Fruit fly (Drosophila melanogaster) whole organism, prepupa: ENCODE results near the gene CG13003.

Experiments used
- Blimp-1 ChIP-seq: fragments of 200-800 bp; sonication (Bioruptor generic); optimal IDR thresholded peaks from 3 replicates; lab custom pipeline; 2017; ENCODE audit warnings: missing biosample characterization, missing genetic modification characterization, mild to moderate bottlenecking, moderate library complexity, missing genetic modification reagents
- CG10631 ChIP-seq: fragments of 200-800 bp; sonication (Bioruptor generic); optimal IDR thresholded peaks from 2 replicates; lab custom pipeline; 2016; ENCODE audit warnings: missing biosample characterization, missing genetic modification characterization
- CG10669 ChIP-seq: fragments of 200-800 bp; sonication (Bioruptor generic); optimal IDR thresholded peaks from 3 replicates; lab custom pipeline; 2018; ENCODE audit warnings: missing biosample characterization, mild to moderate bottlenecking, missing genetic modification characterization, moderate library complexity
- CG11762 ChIP-seq: fragments of 200-800 bp; sonication (Bioruptor generic); optimal IDR thresholded peaks from 3 replicates; lab custom pipeline; 2016; ENCODE audit warnings: missing biosample characterization, missing genetic modification characterization; ENCODE audit not compliant: insufficient read depth
- CG15336 ChIP-seq: fragments of 200-800 bp; sonication (Bioruptor generic); IDR thresholded peaks from 2 replicates; pipeline ENCODE4 v1.3.6; 2022; ENCODE audit warnings: missing biosample characterization, missing genetic modification characterization
- CG1621 ChIP-seq: fragments of 200-800 bp; sonication (Bioruptor generic); optimal IDR thresholded peaks from 3 replicates; lab custom pipeline; 2018; ENCODE audit warnings: missing biosample characterization, mild to moderate bottlenecking, missing genetic modification characterization
- CG16779 ChIP-seq: fragments of 200-800 bp; sonication (Bioruptor generic); optimal IDR thresholded peaks from 3 replicates; lab custom pipeline; 2017; ENCODE audit warnings: missing biosample characterization, mild to moderate bottlenecking, missing genetic modification characterization
- CG3032 ChIP-seq: fragments of 200-800 bp; optimal IDR thresholded peaks from 2 replicates; lab custom pipeline; 2019; ENCODE audit warnings: missing biosample characterization, mild to moderate bottlenecking, missing genetic modification characterization, moderate library complexity
- CG31627 ChIP-seq: fragments of 200-800 bp; sonication (Bioruptor generic); optimal IDR thresholded peaks from 3 replicates; lab custom pipeline; 2016; ENCODE audit warnings: missing biosample characterization, missing genetic modification characterization
- CG32006 ChIP-seq: fragments of 200-800 bp; sonication (Bioruptor generic); optimal IDR thresholded peaks from 3 replicates; lab custom pipeline; 2017; ENCODE audit warnings: missing biosample characterization, mild to moderate bottlenecking, missing genetic modification characterization
- CG34406 ChIP-seq: fragments of 200-800 bp; sonication (Bioruptor generic); optimal IDR thresholded peaks from 3 replicates; lab custom pipeline; 2016; ENCODE audit warnings: missing biosample characterization, missing genetic modification characterization
- CG3919 ChIP-seq: fragments of 200-800 bp; sonication (Bioruptor generic); optimal IDR thresholded peaks from 3 replicates; lab custom pipeline; 2016; ENCODE audit warnings: missing biosample characterization, missing genetic modification characterization
- CG6276 ChIP-seq: fragments of 200-800 bp; sonication (Bioruptor generic); optimal IDR thresholded peaks from 2 replicates; lab custom pipeline; 2017; ENCODE audit warnings: missing biosample characterization, mild to moderate bottlenecking, missing genetic modification characterization
- CG8119 ChIP-seq: fragments of 200-800 bp; sonication (Bioruptor generic); IDR thresholded peaks from 3 replicates; pipeline ENCODE4 v1.3.6; 2022; ENCODE audit warnings: missing biosample characterization, missing genetic modification characterization
- CG8632 ChIP-seq: fragments of 200-800 bp; sonication (Bioruptor generic); optimal IDR thresholded peaks from 3 replicates; lab custom pipeline; 2016; ENCODE audit warnings: missing biosample characterization, missing genetic modification characterization
- Eip75B ChIP-seq: fragments of 200-800 bp; sonication (Bioruptor generic); optimal IDR thresholded peaks from 3 replicates; lab custom pipeline; 2016; ENCODE audit warnings: missing biosample characterization, missing genetic modification characterization
- Eip78C ChIP-seq: fragments of 200-800 bp; sonication (Bioruptor generic); peaks from one replicate; lab custom pipeline; 2016; ENCODE audit warnings: missing biosample characterization, missing genetic modification characterization
- Ets96B ChIP-seq: fragments of 200-800 bp; optimal IDR thresholded peaks from 2 replicates; lab custom pipeline; 2019; ENCODE audit warnings: missing biosample characterization, mild to moderate bottlenecking, missing genetic modification characterization, moderate library complexity
- Hr38 ChIP-seq: sonication (Bioruptor generic); optimal IDR thresholded peaks from 2 replicates; lab custom pipeline; 2016; ENCODE audit warnings: missing biosample characterization, missing genetic modification characterization
- Hr39 ChIP-seq: fragments of 200-800 bp; sonication (Bioruptor generic); optimal IDR thresholded peaks from 2 replicates; lab custom pipeline; 2016; ENCODE audit warnings: missing biosample characterization, missing genetic modification characterization
- Hr4 ChIP-seq: fragments of 200-800 bp; sonication (Bioruptor generic); optimal IDR thresholded peaks from 3 replicates; lab custom pipeline; 2016; ENCODE audit warnings: missing biosample characterization, missing genetic modification characterization
- Lpt ChIP-seq: fragments of 200-800 bp; sonication (Bioruptor generic); optimal IDR thresholded peaks from 3 replicates; lab custom pipeline; 2016; ENCODE audit warnings: missing biosample characterization, missing genetic modification characterization
- Met ChIP-seq: fragments of 200-800 bp; sonication (Bioruptor generic); optimal IDR thresholded peaks from 3 replicates; lab custom pipeline; 2016; ENCODE audit warnings: missing biosample characterization, missing genetic modification characterization
- OdsH ChIP-seq: fragments of 200-800 bp; sonication (Bioruptor generic); optimal IDR thresholded peaks from 3 replicates; lab custom pipeline; 2016; ENCODE audit warnings: missing biosample characterization, missing genetic modification characterization
- Smox ChIP-seq: fragments of 200-800 bp; sonication (Bioruptor generic); optimal IDR thresholded peaks from 3 replicates; lab custom pipeline; 2016; ENCODE audit warnings: missing biosample characterization, missing genetic modification characterization
- Sox14 ChIP-seq: fragments of 200-800 bp; sonication (Bioruptor generic); optimal IDR thresholded peaks from 3 replicates; lab custom pipeline; 2016; ENCODE audit warnings: missing biosample characterization, missing genetic modification characterization
- achi ChIP-seq: fragments of 200-800 bp; sonication (Bioruptor generic); optimal IDR thresholded peaks from 3 replicates; lab custom pipeline; 2016; ENCODE audit warnings: missing biosample characterization, missing genetic modification characterization
- acj6 ChIP-seq: fragments of 200-800 bp; sonication (Bioruptor generic); optimal IDR thresholded peaks from 3 replicates; lab custom pipeline; 2016; ENCODE audit warnings: missing biosample characterization, missing genetic modification characterization
- dsx ChIP-seq: fragments of 200-800 bp; optimal IDR thresholded peaks from 3 replicates; lab custom pipeline; 2019; ENCODE audit warnings: missing biosample characterization, mild to moderate bottlenecking, missing genetic modification characterization, moderate library complexity; ENCODE audit not compliant: poor library complexity, severe bottlenecking
- eg ChIP-seq: fragments of 200-800 bp; sonication (Bioruptor generic); IDR thresholded peaks from 3 replicates; pipeline ENCODE4 v1.3.6; 2022; ENCODE audit warnings: missing biosample characterization, missing genetic modification characterization
- esn ChIP-seq: fragments of 200-800 bp; sonication (Bioruptor generic); optimal IDR thresholded peaks from 2 replicates; lab custom pipeline; 2016; ENCODE audit warnings: missing biosample characterization, mild to moderate bottlenecking, missing genetic modification characterization, moderate library complexity
- fd85E ChIP-seq: fragments of 200-800 bp; sonication (Bioruptor generic); optimal IDR thresholded peaks from 3 replicates; lab custom pipeline; 2016; ENCODE audit warnings: missing biosample characterization, missing genetic modification characterization
- lz ChIP-seq: fragments of 200-800 bp; sonication (Bioruptor generic); optimal IDR thresholded peaks from 3 replicates; lab custom pipeline; 2016; ENCODE audit warnings: missing biosample characterization, missing genetic modification characterization
- net ChIP-seq: fragments of 200-800 bp; sonication (Bioruptor generic); optimal IDR thresholded peaks from 3 replicates; lab custom pipeline; 2016; ENCODE audit warnings: missing biosample characterization, missing genetic modification characterization
- pdm3 ChIP-seq: fragments of 200-800 bp; sonication (Bioruptor generic); optimal IDR thresholded peaks from 3 replicates; lab custom pipeline; 2016; ENCODE audit warnings: missing biosample characterization, missing genetic modification characterization
- salr ChIP-seq, 2 experiments: fragments of 200-800 bp; sonication (Bioruptor generic); optimal IDR thresholded peaks; 3 replicates each; lab custom pipeline; 2016 to 2018; ENCODE audit warnings: missing biosample characterization in 2 of 2, missing genetic modification characterization in 2 of 2, mild to moderate bottlenecking in 1 of 2
- spab ChIP-seq: fragments of 200-800 bp; sonication (Bioruptor generic); optimal IDR thresholded peaks from 2 replicates; lab custom pipeline; 2017; ENCODE audit warnings: missing biosample characterization, mild to moderate bottlenecking, missing genetic modification characterization, missing genetic modification reagents
- svp ChIP-seq: fragments of 200-800 bp; sonication (Bioruptor generic); peaks from one replicate; lab custom pipeline; 2016; ENCODE audit warnings: missing biosample characterization, missing genetic modification characterization
- topi ChIP-seq: fragments of 200-800 bp; sonication (Bioruptor generic); optimal IDR thresholded peaks from 3 replicates; lab custom pipeline; 2016; ENCODE audit warnings: missing biosample characterization, missing genetic modification characterization
- vri ChIP-seq: fragments of 200-800 bp; sonication (Bioruptor generic); optimal IDR thresholded peaks from 3 replicates; lab custom pipeline; 2016; ENCODE audit warnings: missing biosample characterization, mild to moderate bottlenecking, missing genetic modification characterization

CG13003 gene

DNA sequence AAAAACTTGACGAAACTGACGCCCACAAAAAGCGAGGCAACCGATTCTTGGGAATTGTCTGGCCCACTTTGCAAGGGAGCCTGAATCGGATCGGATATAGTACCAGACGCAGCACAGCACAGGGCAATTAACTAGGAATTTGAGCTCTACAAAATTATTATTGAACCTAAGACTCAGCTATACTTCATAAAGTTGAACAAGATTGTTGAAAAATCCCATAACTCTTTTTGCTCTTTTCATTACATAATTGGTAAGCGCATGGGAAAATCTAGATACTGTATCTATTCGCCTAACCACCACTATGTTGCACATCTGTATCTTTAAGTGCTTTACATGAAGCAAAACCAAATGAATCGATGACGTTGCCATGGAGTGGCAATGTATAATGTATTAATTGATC lies 43.2 kb downstream of the CG13003 start (continued):
- TF ChIP-seq eg (GFP tag; lab: Robert Waterston, UW) (peak; percentile 92), Blimp-1 (GFP tag; lab: Kevin White, UChicago) (no peak), acj6 (GFP tag; lab: Kevin White, UChicago) (peak; percentile 85), CG10669 (GFP tag; lab: Kevin White, UChicago) (peak; percentile 89), Smox (GFP tag; lab: Kevin White, UChicago) (peak; percentile 52), CG31627 (GFP tag; lab: Kevin White, UChicago) (peak; percentile 58), Ets96B (tag; lab: Kevin White, UChicago) (peak; percentile 86), CG6276 (peak; percentile 81), CG34406 (GFP tag; lab: Kevin White, UChicago) (peak; percentile 65), CG8632 (GFP tag; lab: Kevin White, UChicago) (peak; percentile 78), esn (GFP tag; lab: Kevin White, UChicago) (peak; percentile 62), Lpt (GFP tag; lab: Kevin White, UChicago) (peak; percentile 85), CG11762 (GFP tag; lab: Kevin White, UChicago) (peak; percentile 79), fd85E (GFP tag; lab: Kevin White, UChicago) (peak; percentile 29)

DNA sequence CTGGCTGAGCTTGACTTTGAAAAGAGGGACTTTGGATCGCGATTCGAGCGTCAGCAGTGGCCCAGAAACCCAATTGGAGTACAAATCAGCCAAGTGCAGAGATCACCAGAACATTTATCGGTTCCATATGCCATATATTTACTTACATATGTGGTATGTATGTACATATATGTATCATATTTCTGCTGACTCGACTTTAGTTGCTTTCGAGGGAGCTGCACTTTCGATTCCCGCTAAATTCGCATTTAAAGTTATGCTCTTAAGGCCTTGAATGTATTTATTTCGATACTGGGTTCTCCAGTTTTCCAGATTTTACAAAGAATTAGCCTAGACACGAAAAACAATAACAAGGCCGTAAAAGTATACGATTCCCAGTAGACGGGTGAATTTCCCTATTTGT lies 44.5 kb downstream of the CG13003 start:
- no peak for TF ChIP-seq CG16779 (tag; lab: Kevin White, UChicago)

- TF ChIP-seq lz (GFP tag; lab: Kevin White, UChicago) (no peak), svp (GFP tag; lab: Kevin White, UChicago) (no peak), net (GFP tag; lab: Kevin White, UChicago) (no peak), Hr4 (GFP tag; lab: Kevin White, UChicago) (peak; percentile 0), CG6276 (no peak), Eip78C (GFP tag; lab: Kevin White, UChicago) (peak; percentile 76), vri (GFP tag; lab: Kevin White, UChicago) (no peak), achi (GFP tag; lab: Kevin White, UChicago) (peak; percentile 19), Sox14 (peak; percentile 8), acj6 (GFP tag; lab: Kevin White, UChicago) (peak; percentile 6), CG8119 (GFP tag; lab: Robert Waterston, UW) (peak; percentile 24; the same call in 1 of the 3 replicates), spab (no peak), OdsH (GFP tag; lab: Kevin White, UChicago) (peak; percentile 45), CG1621 (tag; lab: Kevin White, UChicago) (no peak), CG3032 (tag; lab: Kevin White, UChicago) (no peak), CG32006 (peak; percentile 36), esn (GFP tag; lab: Kevin White, UChicago) (peak; percentile 1), CG3919 (no peak), Met (no peak), CG10631 (GFP tag; lab: Kevin White, UChicago) (no peak)
These were observed 46.3 kb downstream of the CG13003 start for dm6 chrX:16830081-16830480.

DNA sequence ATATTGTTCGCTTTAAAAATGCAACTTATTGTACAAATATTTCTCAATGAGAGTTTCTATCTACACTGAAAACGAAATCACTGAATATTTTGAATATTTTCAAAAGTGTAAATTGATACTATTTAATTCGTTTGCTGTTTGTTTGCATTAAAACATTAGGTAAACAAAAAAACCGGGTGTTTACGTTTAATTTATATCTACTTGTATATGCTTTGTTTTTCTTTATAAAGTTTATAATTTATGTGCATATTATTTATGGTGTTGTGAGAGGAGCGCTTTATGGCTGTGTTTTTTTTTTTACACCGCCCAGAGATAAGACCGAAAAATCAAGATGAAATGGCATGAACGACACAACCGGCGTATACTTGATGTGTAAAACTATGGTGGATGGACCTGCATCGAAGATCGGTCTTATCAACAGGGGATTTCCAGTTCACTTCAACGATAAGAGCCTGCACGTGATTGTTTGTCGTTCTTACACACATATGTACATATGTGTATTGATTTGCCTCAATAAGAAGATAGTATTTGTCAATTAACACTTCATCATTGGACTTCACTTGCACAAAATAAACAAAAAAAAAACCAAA lies 46.8 kb downstream of the CG13003 start:
- TF ChIP-seq dsx (no peak), eg (GFP tag; lab: Robert Waterston, UW) (no peak), CG10631 (GFP tag; lab: Kevin White, UChicago) (peak; percentile 21), Eip75B (GFP tag; lab: Kevin White, UChicago) (peak; percentile 8), net (GFP tag; lab: Kevin White, UChicago) (peak; percentile 9), acj6 (GFP tag; lab: Kevin White, UChicago) (peak; percentile 27), Hr4 (GFP tag; lab: Kevin White, UChicago) (peak; percentile 37), CG34406 (GFP tag; lab: Kevin White, UChicago) (peak; percentile 26), OdsH (GFP tag; lab: Kevin White, UChicago) (peak; percentile 33), CG3919 (no peak), CG10669 (GFP tag; lab: Kevin White, UChicago) (peak; percentile 12), Eip78C (GFP tag; lab: Kevin White, UChicago) (peak; percentile 65), CG6276 (no peak), Met (peak; percentile 43), Smox (GFP tag; lab: Kevin White, UChicago) (peak; percentile 35), CG11762 (GFP tag; lab: Kevin White, UChicago) (no peak), lz (GFP tag; lab: Kevin White, UChicago) (no peak), Sox14 (peak; percentile 14), CG8632 (GFP tag; lab: Kevin White, UChicago) (no peak), pdm3 (GFP tag; lab: Kevin White, UChicago) (peak; percentile 53), CG3032 (tag; lab: Kevin White, UChicago) (peak; percentile 36), salr (GFP tag; optimal IDR thresholded peaks at IDR 0.05; lab: Kevin White, UChicago) (no peak), Ets96B (tag; lab: Kevin White, UChicago) (peak; percentile 37), svp (GFP tag; lab: Kevin White, UChicago) (peak; percentile 65), CG15336 (GFP tag; lab: Robert Waterston, UW) (0 out of 2 replicates have a peak, but pooled peaks have one; percentile 22), Hr38 (GFP tag; lab: Kevin White, UChicago) (no peak), Hr39 (GFP tag; lab: Kevin White, UChicago) (peak; percentile 5), topi (GFP tag; lab: Kevin White, UChicago) (peak; percentile 19), fd85E (GFP tag; lab: Kevin White, UChicago) (no peak), esn (GFP tag; lab: Kevin White, UChicago) (peak; percentile 47), CG32006 (peak; percentile 39)
